Worm (Caenorhabditis elegans) whole organism, early embryonic: Measurements from ENCODE around the gene col-14.

Source experiments
- B0310.2 ChIP-seq: sonication (generic microtip); optimal IDR thresholded peaks from 2 replicates; lab custom pipeline; 2016; ENCODE audit warnings: mild to moderate bottlenecking, missing genetic modification characterization, missing compliant biosample characterization
- F13C5.2 ChIP-seq: sonication (generic microtip); optimal IDR thresholded peaks from 2 replicates; lab custom pipeline; 2017; ENCODE audit warnings: mild to moderate bottlenecking, missing genetic modification characterization, inconsistent platforms, missing compliant biosample characterization
- aly-1 ChIP-seq: sonication (generic microtip); optimal IDR thresholded peaks from 2 replicates; lab custom pipeline; 2016; ENCODE audit warnings: missing genetic modification characterization, missing compliant biosample characterization
- ama-1 ChIP-seq: fragments of 150-350 bp; optimal IDR thresholded peaks from 2 replicates; lab custom pipeline; 2014
- ceh-13 ChIP-seq: fragments of 200-800 bp; sonication (Bioruptor generic); optimal IDR thresholded peaks from 2 replicates; lab custom pipeline; 2018; ENCODE audit warnings: mild to moderate bottlenecking, missing genetic modification characterization, missing compliant biosample characterization
- ceh-36 ChIP-seq: sonication (generic microtip); optimal IDR thresholded peaks from 2 replicates; lab custom pipeline; 2016; ENCODE audit warnings: missing genetic modification characterization, inconsistent platforms, missing compliant biosample characterization
- ets-7 ChIP-seq: sonication (generic microtip); optimal IDR thresholded peaks from 2 replicates; lab custom pipeline; 2016; ENCODE audit warnings: missing genotype, missing genetic modification characterization, missing compliant biosample characterization
- flt-1 ChIP-seq: fragments of 200-800 bp; sonication (Bioruptor generic); IDR thresholded peaks from 2 replicates; pipeline ENCODE4 v1.3.6; 2022; ENCODE audit warnings: missing genetic modification characterization, missing compliant biosample characterization
- hmbx-1 ChIP-seq: sonication (generic microtip); optimal IDR thresholded peaks from 2 replicates; lab custom pipeline; 2016; ENCODE audit warnings: mild to moderate bottlenecking, missing genetic modification characterization, missing compliant biosample characterization
- hmg-4 ChIP-seq: fragments of 200-800 bp; sonication (Bioruptor generic); optimal IDR thresholded peaks from 2 replicates; lab custom pipeline; 2018; ENCODE audit warnings: mild to moderate bottlenecking, missing genetic modification characterization, missing compliant biosample characterization
- hnd-1 ChIP-seq: sonication (generic microtip); optimal IDR thresholded peaks from 2 replicates; lab custom pipeline; 2016; ENCODE audit warnings: missing genetic modification characterization, missing compliant biosample characterization
- pes-1 ChIP-seq: fragments of 200-800 bp; sonication (Bioruptor generic); IDR thresholded peaks from 2 replicates; pipeline ENCODE4 v1.3.6; 2022; ENCODE audit warnings: missing genetic modification reagents, missing genetic modification characterization, missing compliant biosample characterization
- scrt-1 ChIP-seq: fragments of 200-800 bp; sonication (Bioruptor generic); IDR thresholded peaks from 2 replicates; pipeline ENCODE4 v1.3.6; 2022; ENCODE audit warnings: missing genetic modification characterization, missing compliant biosample characterization
- sea-1 ChIP-seq: fragments of 200-800 bp; sonication (Bioruptor generic); conservative IDR thresholded peaks from 2 replicates; pipeline ENCODE4 v1.3.6; 2022; ENCODE audit warnings: missing genetic modification characterization, missing compliant biosample characterization
- tbx-11 ChIP-seq: fragments of 200-800 bp; sonication (Bioruptor generic); IDR thresholded peaks from 2 replicates; pipeline ENCODE4 v1.3.6; 2022; ENCODE audit warnings: missing genetic modification characterization, missing compliant biosample characterization
- tbx-37 ChIP-seq: fragments of 200-800 bp; sonication (Bioruptor generic); conservative IDR thresholded peaks from 2 replicates; pipeline ENCODE4 v1.3.6; 2022; ENCODE audit warnings: missing genetic modification reagents, missing genetic modification characterization, missing compliant biosample characterization
- tra-4 ChIP-seq: sonication (generic microtip); optimal IDR thresholded peaks from 2 replicates; lab custom pipeline; 2017; ENCODE audit warnings: missing genetic modification characterization, missing compliant biosample characterization

The col-14 gene

DNA sequence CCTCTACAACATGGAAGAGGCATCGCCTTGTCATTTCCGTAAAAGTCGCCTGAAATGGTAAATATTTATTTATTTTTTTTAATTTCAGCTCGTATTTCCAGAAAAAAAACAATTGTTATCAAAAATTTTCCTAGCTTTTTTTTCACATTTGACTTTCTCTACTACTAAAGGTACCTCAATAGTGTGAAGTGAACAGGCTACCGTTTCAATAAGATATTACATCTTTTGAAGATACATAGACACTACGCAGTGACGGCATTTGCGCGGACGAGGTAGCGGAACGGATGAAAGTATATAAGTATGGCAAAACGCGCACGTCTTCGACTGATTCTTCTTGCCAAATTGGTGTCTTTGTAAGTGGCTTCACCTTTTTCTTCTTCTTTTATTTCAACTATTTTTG lies at the start of gene col-14:
col-14 (plus strand) TSS at position 301 of the 400 bp plus-strand sequence.
- TF ChIP-seq ceh-36 (tag; lab: Kevin White, UChicago): no peak

DNA sequence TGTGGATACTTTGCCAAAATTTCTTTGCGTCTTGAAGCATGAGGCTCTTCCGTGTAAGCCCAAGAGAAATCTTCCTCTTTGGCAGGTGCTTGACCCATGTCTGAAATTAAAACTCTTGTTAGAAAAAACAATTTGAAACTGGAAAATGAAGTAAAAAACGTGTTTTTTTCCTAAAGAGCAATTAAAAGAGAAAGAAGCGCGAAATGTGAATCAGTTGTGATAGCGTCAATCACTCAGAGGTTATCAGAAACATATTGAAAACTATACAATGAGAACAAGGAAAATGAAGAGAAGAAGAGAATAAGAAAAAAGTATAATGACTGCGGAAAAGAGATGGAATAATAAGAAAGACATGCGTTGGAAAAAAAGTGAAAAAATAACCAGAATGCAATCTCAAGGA lies 46.4 kb upstream of the col-14 start, which contains the start of gene F33D4.4:
F33D4.4 (minus strand) TSS at position 101 of the 400 bp plus-strand sequence.
- no peak for TF ChIP-seq tbx-37 (GFP tag; lab: Robert Waterston, UW)
- no peak for TF ChIP-seq tra-4 (tag; lab: Kevin White, UChicago)
- TF ChIP-seq ets-7 (tag; lab: Kevin White, UChicago): no peak
- no peak for TF ChIP-seq ceh-13 (GFP tag; lab: Kevin White, UChicago)
- no peak for TF ChIP-seq F13C5.2 (tag; lab: Kevin White, UChicago)
- no peak for TF ChIP-seq B0310.2 (tag; lab: Kevin White, UChicago)
- TF ChIP-seq ceh-36 (tag; lab: Kevin White, UChicago): no peak
- TF ChIP-seq hmbx-1: no peak
- TF ChIP-seq pes-1 (GFP tag; lab: Robert Waterston, UW): no peak
- TF ChIP-seq hmg-4 (GFP tag; lab: Kevin White, UChicago): no peak
- TF ChIP-seq scrt-1 (GFP tag; lab: Robert Waterston, UW): no peak
- TF ChIP-seq aly-1: no peak
- TF ChIP-seq sea-1: no peak
- TF ChIP-seq hnd-1: no peak
- no peak for TF ChIP-seq tbx-11 (GFP tag; lab: Robert Waterston, UW)
- TF ChIP-seq ama-1 (lab: Kevin White, UChicago): no peak
- no peak for TF ChIP-seq flt-1

DNA sequence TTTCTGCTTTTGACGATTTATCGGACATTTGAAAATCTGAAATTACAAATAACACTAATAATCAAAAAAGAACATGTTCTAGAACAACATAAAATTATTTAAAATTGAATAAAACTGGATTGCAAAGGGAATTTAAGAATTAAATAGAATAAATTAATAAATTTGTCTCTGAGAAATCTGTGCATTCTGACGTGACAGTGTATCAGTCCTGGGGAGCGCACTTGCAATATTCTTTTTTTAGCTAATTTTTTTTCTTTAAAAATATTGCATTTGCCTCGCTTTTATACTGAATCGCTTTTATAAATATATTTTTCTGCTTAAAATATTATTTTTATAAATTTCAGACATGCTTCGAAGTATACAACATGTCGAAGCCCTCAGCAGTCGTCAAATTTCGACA lies 43.5 kb upstream of the col-14 start, which contains the start of the genes mrpl-1, emc-6 and mrps-24:
mrpl-1 (minus strand) TSS at position 1 of the 400 bp plus-strand sequence.
emc-6 (minus strand) TSS at position 36 of the 400 bp plus-strand sequence.
mrps-24 (plus strand) TSS at position 345 of the 400 bp plus-strand sequence.
- TF ChIP-seq ama-1 (lab: Kevin White, UChicago) (no peak), F13C5.2 (tag; lab: Kevin White, UChicago) (peak; percentile 27)

DNA sequence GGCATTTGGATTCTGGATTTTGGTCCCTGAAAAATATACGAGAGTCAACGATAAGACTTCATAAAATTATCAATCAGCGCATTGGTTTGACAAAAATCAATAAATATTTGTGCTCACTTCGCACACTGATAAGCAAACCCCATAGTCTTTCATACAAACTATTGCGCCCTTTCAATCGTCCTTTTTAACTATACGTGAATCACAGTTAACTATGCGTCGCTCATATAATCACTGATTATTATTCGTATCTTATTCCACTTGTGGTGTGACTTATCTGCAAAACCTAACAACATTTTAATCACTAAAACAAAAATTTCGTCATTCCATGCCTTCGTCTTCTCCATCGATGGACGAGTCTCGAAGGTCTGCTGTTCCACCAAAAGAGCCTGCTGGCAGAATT lies 42.4 kb upstream of the col-14 start, which contains the start of gene nhr-8:
nhr-8 (plus strand) TSS at position 160 of the 400 bp plus-strand sequence.
- TF ChIP-seq tra-4 (tag; lab: Kevin White, UChicago): no peak
- no peak for TF ChIP-seq pes-1 (GFP tag; lab: Robert Waterston, UW)
- no peak for TF ChIP-seq tbx-11 (GFP tag; lab: Robert Waterston, UW)
- no peak for TF ChIP-seq hnd-1
- no peak for TF ChIP-seq aly-1

DNA sequence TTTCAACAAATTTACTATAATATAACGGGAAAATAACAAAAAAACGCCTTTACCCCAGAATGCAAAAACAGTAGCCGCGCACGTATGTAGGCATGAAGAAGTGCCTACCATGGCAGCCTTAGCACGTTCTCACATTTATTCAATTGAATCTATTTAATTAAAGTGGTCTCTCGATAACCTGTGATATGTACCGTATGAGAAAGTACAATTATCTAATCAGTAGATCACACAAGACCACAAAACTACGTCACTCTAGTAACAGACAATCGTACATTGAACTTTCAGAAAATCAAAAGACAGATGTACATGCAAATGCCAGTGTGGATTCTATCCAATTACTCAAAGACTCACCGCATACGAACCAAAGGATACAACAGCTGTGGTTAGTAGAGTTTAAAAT lies 41.0 kb upstream of the col-14 start:
- TF ChIP-seq sea-1 (no peak), F13C5.2 (tag; lab: Kevin White, UChicago) (no peak), ceh-13 (GFP tag; lab: Kevin White, UChicago) (no peak), tbx-37 (GFP tag; lab: Robert Waterston, UW) (no peak), B0310.2 (tag; lab: Kevin White, UChicago) (no peak), ama-1 (lab: Kevin White, UChicago) (no peak), tra-4 (tag; lab: Kevin White, UChicago) (no peak), hmbx-1 (no peak), pes-1 (GFP tag; lab: Robert Waterston, UW) (no peak), flt-1 (no peak), ets-7 (tag; lab: Kevin White, UChicago) (no peak), aly-1 (no peak), hmg-4 (GFP tag; lab: Kevin White, UChicago) (no peak), ceh-36 (tag; lab: Kevin White, UChicago) (no peak), scrt-1 (GFP tag; lab: Robert Waterston, UW) (no peak), hnd-1 (no peak), tbx-11 (GFP tag; lab: Robert Waterston, UW) (no peak)

ce11 chrIV:7717916-7718315 lies 35.3 kb upstream of the col-14 start, which contains the start of gene F33D4.6:
Gene F33D4.6, minus strand, starts transcription at chrIV:7718016.
- no peak for TF ChIP-seq tra-4 (tag; lab: Kevin White, UChicago)
- TF ChIP-seq ceh-36 (tag; lab: Kevin White, UChicago): no peak
- TF ChIP-seq pes-1 (GFP tag; lab: Robert Waterston, UW): no peak
- TF ChIP-seq tbx-11 (GFP tag; lab: Robert Waterston, UW): no peak
- no peak for TF ChIP-seq scrt-1 (GFP tag; lab: Robert Waterston, UW)
- no peak for TF ChIP-seq flt-1
- TF ChIP-seq hmbx-1: no peak
- TF ChIP-seq ceh-13 (GFP tag; lab: Kevin White, UChicago): no peak
- no peak for TF ChIP-seq F13C5.2 (tag; lab: Kevin White, UChicago)
- TF ChIP-seq tbx-37 (GFP tag; lab: Robert Waterston, UW): no peak
- TF ChIP-seq sea-1: no peak
- no peak for TF ChIP-seq hmg-4 (GFP tag; lab: Kevin White, UChicago)
- no peak for TF ChIP-seq ama-1 (lab: Kevin White, UChicago)
- no peak for TF ChIP-seq aly-1

- no peak for TF ChIP-seq sea-1
- TF ChIP-seq ceh-13 (GFP tag; lab: Kevin White, UChicago): no peak
- no peak for TF ChIP-seq B0310.2 (tag; lab: Kevin White, UChicago)
- no peak for TF ChIP-seq tbx-37 (GFP tag; lab: Robert Waterston, UW)
- no peak for TF ChIP-seq hnd-1
- no peak for TF ChIP-seq ets-7 (tag; lab: Kevin White, UChicago)
- no peak for TF ChIP-seq ama-1 (lab: Kevin White, UChicago)
- no peak for TF ChIP-seq flt-1
- no peak for TF ChIP-seq tra-4 (tag; lab: Kevin White, UChicago)
- no peak for TF ChIP-seq pes-1 (GFP tag; lab: Robert Waterston, UW)
- no peak for TF ChIP-seq F13C5.2 (tag; lab: Kevin White, UChicago)
- no peak for TF ChIP-seq hmbx-1
Measured at ce11 chrIV:7722806-7723205, 30.4 kb upstream of the col-14 start, which contains the start of gene C50F7.6. Gene C50F7.6, minus strand, starts transcription at chrIV:7723199.

DNA sequence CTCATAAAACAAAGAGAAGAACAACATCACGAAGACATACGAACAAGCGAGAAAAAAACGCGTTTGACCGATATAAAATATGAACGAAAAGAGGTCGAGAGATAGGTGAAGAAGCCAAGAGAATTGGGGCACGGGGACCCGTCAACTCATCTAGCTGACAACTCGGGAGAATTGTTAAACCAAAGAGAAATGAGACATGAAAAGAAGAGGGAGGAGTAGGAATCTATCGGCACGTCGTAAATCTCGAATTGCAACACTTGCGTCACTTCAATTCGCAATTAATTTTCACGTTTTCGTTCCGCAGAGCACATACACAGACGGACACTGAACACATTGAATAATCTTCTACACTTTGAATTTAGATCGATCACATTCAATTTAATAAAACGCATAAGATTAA lies 29.7 kb upstream of the col-14 start:
- TF ChIP-seq hnd-1: no peak
- TF ChIP-seq flt-1: no peak
- no peak for TF ChIP-seq F13C5.2 (tag; lab: Kevin White, UChicago)
- no peak for TF ChIP-seq tbx-37 (GFP tag; lab: Robert Waterston, UW)
- TF ChIP-seq hmg-4 (GFP tag; lab: Kevin White, UChicago): no peak
- no peak for TF ChIP-seq scrt-1 (GFP tag; lab: Robert Waterston, UW)
- no peak for TF ChIP-seq sea-1
- no peak for TF ChIP-seq tra-4 (tag; lab: Kevin White, UChicago)
- no peak for TF ChIP-seq hmbx-1
- TF ChIP-seq B0310.2 (tag; lab: Kevin White, UChicago): no peak
